Fruit fly (Drosophila melanogaster): ENCODE data around the gene CG15876.

CG15876 gene

DNA sequence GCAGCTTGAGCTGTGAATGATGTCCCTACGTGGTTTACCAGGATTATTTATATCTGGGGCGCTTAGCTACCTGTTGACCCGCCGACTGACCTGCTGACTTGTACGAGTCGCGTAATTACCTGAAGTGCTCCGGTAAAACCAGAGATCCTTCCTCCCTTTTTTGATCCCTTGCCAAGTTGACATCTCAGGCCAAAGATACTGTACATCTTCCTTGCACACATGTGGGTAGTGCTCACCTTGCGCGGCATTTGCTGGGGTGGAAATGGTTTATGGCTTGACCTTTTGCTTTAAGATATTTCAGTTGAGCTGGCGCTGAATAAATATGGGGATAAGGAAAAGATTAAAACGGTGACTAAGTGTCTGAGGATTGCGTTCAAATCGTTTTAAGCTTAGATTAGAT is at the start of gene CG15876:
TSS of gene CG15876 (minus strand) at position 23 of the 400 bp plus-strand sequence.
- TF ChIP-seq EcR (GFP tag; optimal IDR thresholded peaks at IDR 0.05) = no peak
- no peak for TF ChIP-seq Dll (optimal IDR thresholded peaks at IDR 0.05)
- TF ChIP-seq CG8478 (optimal IDR thresholded peaks at IDR 0.05) = no peak
- no peak for TF ChIP-seq pan (optimal IDR thresholded peaks at IDR 0.05)
- no peak for TF ChIP-seq usp (GFP tag; optimal IDR thresholded peaks at IDR 0.05)
- TF ChIP-seq psq (optimal IDR thresholded peaks at IDR 0.05) = no peak

DNA sequence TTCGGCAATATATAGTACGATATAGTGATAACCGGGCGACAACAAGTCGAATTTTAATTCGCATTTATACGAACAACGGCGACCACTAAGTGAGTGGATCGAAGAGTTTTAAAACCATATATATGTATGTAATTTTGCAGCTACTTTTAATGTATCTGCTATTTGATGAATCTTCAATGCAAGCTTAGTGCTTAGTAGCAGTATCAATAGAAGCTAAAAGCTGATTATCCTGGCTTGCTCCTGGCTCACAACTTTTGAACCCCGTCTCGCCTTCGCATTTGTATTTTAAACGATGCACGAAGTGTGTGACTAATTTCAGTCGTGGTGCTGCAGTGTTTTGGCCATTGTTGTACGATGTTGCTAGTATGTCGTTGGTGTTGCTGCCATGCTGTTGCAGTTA is 42.0 kb upstream of the CG15876 start:
- TF ChIP-seq Dll (optimal IDR thresholded peaks at IDR 0.05) (no peak), psq (optimal IDR thresholded peaks at IDR 0.05) (no peak), EcR (GFP tag; optimal IDR thresholded peaks at IDR 0.05) (no peak), CG8478 (optimal IDR thresholded peaks at IDR 0.05) (no peak), pan (optimal IDR thresholded peaks at IDR 0.05) (no peak)

DNA sequence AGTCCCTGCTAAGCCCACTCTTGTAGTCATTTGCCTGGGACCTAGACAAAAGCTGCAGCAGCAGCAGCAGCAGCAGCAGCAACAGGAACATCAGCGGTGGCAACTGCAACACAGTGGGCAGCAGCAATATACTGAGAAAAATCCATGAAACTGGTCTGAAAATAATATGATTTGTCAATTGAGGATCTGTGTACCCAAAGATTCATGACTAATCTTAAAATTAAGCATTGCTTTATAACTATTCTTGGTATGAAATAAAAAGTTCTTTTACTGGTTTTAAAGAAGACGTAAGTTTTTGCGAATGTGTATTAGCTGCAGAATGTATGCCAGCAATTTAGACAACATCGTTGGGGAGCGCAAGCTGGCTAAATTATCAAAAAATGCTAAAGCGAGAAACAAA is 37.0 kb upstream of the CG15876 start:
- TF ChIP-seq EcR (GFP tag; optimal IDR thresholded peaks at IDR 0.05) (no peak), pan (optimal IDR thresholded peaks at IDR 0.05) (no peak), psq (optimal IDR thresholded peaks at IDR 0.05) (no peak), CG8478 (optimal IDR thresholded peaks at IDR 0.05) (no peak), usp (GFP tag; optimal IDR thresholded peaks at IDR 0.05) (no peak), Dll (optimal IDR thresholded peaks at IDR 0.05) (no peak)

DNA sequence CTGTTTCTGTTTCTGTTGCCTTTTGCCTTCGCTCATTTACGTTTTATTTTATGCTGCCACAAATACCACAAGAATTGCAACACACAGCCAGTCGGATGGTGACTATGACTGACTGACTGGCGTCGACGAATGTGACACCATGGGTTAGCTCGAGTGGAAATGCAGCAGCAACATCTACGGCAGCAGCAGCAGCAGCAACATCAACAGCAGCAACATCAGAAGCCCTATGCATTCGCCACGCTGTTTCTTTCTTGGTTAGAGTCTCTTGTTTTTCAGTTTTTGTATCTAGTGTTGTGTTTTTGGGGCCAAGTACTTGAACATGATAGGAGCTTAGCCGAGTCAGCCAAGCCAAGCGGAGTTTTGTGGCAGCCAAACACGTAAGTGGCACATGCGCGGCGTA is 35.2 kb upstream of the CG15876 start:
- TF ChIP-seq pan (optimal IDR thresholded peaks at IDR 0.05) (no peak), Dll (optimal IDR thresholded peaks at IDR 0.05) (no peak), usp (GFP tag; optimal IDR thresholded peaks at IDR 0.05) (no peak), EcR (GFP tag; optimal IDR thresholded peaks at IDR 0.05) (no peak), psq (optimal IDR thresholded peaks at IDR 0.05) (no peak), CG8478 (optimal IDR thresholded peaks at IDR 0.05) (no peak)

DNA sequence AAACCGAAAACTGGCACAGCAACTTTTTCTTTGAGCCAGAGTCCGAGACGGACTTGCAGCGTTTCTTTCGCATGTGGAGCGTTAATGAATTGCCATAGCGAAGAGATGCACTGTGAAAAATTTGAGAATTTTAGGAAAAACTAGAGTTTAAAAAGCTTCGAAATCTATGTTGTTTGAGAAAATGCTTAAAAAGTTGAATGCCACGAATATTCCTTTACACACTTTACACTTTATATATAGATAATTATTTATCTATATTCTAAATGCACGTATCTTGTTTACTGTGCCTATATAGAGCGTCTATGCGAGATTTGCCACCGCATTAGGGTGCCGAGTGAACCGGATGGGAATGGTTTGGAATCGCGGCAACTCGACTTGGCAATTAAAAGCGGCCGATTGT is 27.2 kb upstream of the CG15876 start:
- TF ChIP-seq usp (GFP tag; optimal IDR thresholded peaks at IDR 0.05) (no peak), CG8478 (optimal IDR thresholded peaks at IDR 0.05) (no peak)

DNA sequence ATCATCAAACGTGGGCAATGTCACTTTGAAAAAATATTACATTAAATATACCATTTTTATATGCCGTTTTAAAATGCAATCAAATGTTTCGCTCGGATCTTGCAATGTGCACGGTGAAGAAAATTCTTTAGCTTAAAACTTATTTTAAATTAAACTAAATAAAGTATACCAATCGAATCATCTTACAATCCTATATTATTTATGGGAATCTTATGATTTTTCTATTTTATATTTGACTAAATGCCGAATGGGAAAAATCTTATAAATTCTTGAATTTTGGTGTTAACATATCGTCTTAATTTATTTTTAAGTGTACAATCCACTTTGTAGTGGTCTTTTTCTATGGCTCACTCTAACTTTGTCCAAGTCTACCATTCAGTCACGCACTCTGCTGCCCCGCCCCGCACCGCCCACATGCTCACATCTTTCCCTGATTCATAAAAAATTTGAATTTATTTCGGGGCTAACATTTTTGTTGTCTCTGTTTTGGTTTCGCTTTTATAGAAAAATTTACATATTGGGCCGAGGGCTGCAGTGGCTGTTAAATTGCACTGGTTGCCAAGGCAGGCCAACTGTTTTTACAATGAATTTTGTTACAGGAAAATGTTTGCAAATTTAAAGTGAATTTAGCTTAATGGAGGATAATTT is 26.0 kb upstream of the CG15876 start:
- TF ChIP-seq usp (GFP tag; optimal IDR thresholded peaks at IDR 0.05) (no peak), Dll (optimal IDR thresholded peaks at IDR 0.05) (no peak), psq (optimal IDR thresholded peaks at IDR 0.05) (no peak), pan (optimal IDR thresholded peaks at IDR 0.05) (no peak), CG8478 (optimal IDR thresholded peaks at IDR 0.05) (no peak), EcR (GFP tag; optimal IDR thresholded peaks at IDR 0.05) (no peak)

DNA sequence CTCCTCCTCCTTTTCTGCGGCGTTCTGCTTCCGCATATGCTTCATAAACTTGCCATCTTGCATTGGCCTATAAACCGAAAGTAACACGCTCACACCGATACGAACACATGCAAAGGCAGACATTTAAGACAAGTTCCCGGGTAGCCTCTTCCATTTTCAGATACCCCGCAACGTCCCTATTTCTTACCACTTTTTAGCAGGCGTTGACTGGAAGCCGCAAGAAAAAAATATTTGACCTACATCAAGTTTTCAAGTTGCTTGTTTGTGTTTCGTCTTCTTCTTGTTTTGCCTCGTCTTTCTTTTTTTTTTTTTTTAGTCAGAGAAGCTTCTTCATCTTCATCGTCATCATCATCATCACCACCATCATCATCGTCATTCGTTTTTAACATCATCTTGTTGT is 25.1 kb upstream of the CG15876 start:
- TF ChIP-seq CG8478 (optimal IDR thresholded peaks at IDR 0.05) (no peak), Dll (optimal IDR thresholded peaks at IDR 0.05) (no peak), EcR (GFP tag; optimal IDR thresholded peaks at IDR 0.05) (peak in 1 of 2 experiments; percentile 44), pan (optimal IDR thresholded peaks at IDR 0.05) (no peak), usp (GFP tag; optimal IDR thresholded peaks at IDR 0.05) (no peak), psq (optimal IDR thresholded peaks at IDR 0.05) (no peak)

DNA sequence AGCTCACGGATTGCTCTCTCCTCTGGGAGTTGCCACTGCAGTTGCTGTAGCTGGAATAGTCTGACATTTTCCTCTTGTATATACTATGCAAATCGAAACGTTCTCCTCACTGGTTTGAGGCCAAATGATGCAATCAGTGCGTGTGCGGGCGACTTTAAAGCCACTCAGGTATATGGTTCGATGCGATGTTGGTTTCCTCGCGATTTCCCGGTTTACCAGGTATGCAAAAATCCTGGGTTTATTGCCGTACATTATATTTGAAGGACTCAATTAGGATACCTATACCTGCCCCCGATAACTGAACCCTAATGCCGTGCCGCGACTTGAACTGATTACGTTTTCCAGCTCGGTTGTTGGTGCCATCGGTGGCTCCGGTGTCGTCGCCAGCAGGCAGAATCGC is 15.1 kb upstream of the CG15876 start, which contains the start of gene CG13712:
TSS of gene CG13712 (minus strand) at position 101 of the 400 bp plus-strand sequence.
- TF ChIP-seq CG8478 (optimal IDR thresholded peaks at IDR 0.05) (no peak), EcR (GFP tag; optimal IDR thresholded peaks at IDR 0.05) (no peak), usp (GFP tag; optimal IDR thresholded peaks at IDR 0.05) (no peak), pan (optimal IDR thresholded peaks at IDR 0.05) (no peak), psq (optimal IDR thresholded peaks at IDR 0.05) (no peak), Dll (optimal IDR thresholded peaks at IDR 0.05) (no peak)

DNA sequence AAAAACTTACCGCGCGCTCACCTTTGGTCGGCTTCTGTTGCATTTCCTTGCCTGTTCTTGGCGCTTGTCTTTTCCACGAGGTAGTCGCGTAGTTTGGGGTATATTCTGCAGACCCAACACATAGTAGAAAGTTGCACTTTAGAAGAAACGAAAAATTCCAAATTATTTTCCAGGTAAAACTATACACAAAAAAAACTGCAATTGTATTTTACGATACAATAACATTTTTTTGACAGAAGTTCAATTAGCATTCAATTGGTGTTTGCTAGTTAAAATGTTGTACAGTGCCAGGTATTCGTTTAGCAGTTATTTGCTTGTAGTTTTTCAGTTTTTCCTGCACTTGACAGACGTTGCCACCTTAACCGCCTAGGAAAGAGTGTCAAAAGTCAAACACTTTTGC is 13.9 kb upstream of the CG15876 start:
- TF ChIP-seq EcR (GFP tag; optimal IDR thresholded peaks at IDR 0.05) (no peak), psq (optimal IDR thresholded peaks at IDR 0.05) (no peak), Dll (optimal IDR thresholded peaks at IDR 0.05) (no peak), usp (GFP tag; optimal IDR thresholded peaks at IDR 0.05) (no peak), pan (optimal IDR thresholded peaks at IDR 0.05) (no peak), CG8478 (optimal IDR thresholded peaks at IDR 0.05) (no peak)

DNA sequence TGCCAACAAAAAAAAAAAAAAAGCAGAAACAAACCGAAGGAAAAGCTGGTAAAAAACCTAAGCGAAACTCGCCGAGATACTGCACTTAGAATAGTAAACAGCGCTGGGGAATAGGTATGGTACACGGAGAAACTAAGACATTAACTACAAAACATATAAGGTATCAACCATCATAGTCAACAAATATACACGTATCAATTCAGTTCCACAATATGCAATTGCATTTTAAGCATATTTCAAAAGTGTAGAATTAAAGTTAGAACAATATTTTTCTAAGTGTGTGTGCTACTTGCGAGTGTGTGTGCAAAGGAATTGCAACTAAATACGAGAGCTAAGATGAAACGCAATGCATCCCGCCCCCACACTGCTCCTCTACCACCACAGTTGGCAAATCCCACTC is 13.2 kb upstream of the CG15876 start:
- no peak for TF ChIP-seq CG8478 (optimal IDR thresholded peaks at IDR 0.05)
- TF ChIP-seq Dll (optimal IDR thresholded peaks at IDR 0.05) = no peak
- no peak for TF ChIP-seq pan (optimal IDR thresholded peaks at IDR 0.05)
- TF ChIP-seq EcR (GFP tag; optimal IDR thresholded peaks at IDR 0.05) = no peak
- no peak for TF ChIP-seq psq (optimal IDR thresholded peaks at IDR 0.05)
- TF ChIP-seq usp (GFP tag; optimal IDR thresholded peaks at IDR 0.05) = no peak

DNA sequence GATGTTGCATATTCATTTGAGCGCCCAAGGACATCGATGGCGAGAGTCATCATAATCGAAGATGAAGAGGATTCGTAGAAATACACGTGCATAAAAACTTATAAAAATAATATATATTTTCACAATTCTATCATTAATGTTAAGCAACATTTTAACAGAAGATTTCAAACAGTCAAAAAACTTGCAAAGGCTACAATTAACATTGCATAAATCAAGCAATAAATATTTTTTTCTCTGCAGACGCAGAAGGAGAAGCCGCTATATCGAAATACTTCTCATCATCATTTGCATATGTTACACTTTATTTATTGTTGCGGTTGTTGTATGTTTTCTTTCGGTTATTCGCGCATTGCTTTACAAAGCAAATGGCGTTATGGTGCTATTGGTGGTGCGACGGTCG is 7.4 kb upstream of the CG15876 start:
- TF ChIP-seq psq (optimal IDR thresholded peaks at IDR 0.05) (no peak), CG8478 (optimal IDR thresholded peaks at IDR 0.05) (no peak), usp (GFP tag; optimal IDR thresholded peaks at IDR 0.05) (no peak), pan (optimal IDR thresholded peaks at IDR 0.05) (no peak), EcR (GFP tag; optimal IDR thresholded peaks at IDR 0.05) (no peak), Dll (optimal IDR thresholded peaks at IDR 0.05) (no peak)

DNA sequence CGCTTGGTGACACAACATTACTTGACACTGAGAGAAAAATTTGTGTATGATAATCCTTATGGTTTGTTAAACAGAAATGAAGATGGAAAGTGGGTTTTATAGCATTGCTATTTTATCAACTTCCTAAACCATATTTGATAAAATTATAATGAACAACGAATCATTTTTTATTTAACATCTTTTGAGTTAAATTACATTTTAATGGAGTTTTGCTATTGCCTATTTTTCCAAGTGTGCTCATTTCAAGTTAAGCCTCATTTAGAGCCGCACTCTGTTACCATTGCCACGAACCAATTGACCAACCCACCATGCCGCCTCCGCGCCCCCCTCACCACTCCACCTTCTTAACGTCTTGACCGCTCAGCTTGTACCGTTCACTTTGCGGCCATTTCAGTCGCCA is 5.4 kb upstream of the CG15876 start:
- TF ChIP-seq psq (optimal IDR thresholded peaks at IDR 0.05) (no peak), CG8478 (optimal IDR thresholded peaks at IDR 0.05) (no peak), EcR (GFP tag; optimal IDR thresholded peaks at IDR 0.05) (no peak), Dll (optimal IDR thresholded peaks at IDR 0.05) (no peak), usp (GFP tag; optimal IDR thresholded peaks at IDR 0.05) (no peak), pan (optimal IDR thresholded peaks at IDR 0.05) (no peak)

DNA sequence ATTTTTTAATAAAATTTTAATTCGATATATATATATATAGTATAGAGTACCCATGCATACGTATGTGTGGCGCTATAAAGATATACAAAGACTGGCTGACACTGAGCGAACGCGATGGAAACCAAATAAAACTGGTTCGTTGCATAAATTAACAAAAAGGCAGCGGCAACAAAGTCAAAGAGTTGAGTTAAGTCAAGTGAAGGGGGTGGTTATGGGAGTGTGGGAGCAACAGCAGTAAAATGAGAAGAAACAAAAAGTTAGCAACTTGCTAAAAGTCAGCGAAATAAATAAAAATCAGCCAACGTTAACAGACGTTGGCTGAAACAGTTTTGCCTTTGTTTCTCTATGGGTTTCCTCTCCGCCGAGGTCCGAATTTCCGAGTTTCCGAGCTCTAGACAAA is 3.9 kb upstream of the CG15876 start:
- TF ChIP-seq psq (optimal IDR thresholded peaks at IDR 0.05) (no peak), pan (optimal IDR thresholded peaks at IDR 0.05) (no peak), EcR (GFP tag; optimal IDR thresholded peaks at IDR 0.05) (no peak), Dll (optimal IDR thresholded peaks at IDR 0.05) (no peak), CG8478 (optimal IDR thresholded peaks at IDR 0.05) (no peak), usp (GFP tag; optimal IDR thresholded peaks at IDR 0.05) (no peak)
